Worm (Caenorhabditis elegans): ENCODE measurements around the gene ubc-22.

- TF ChIP-seq duxl-1 (tag; optimal IDR thresholded peaks at IDR 0.05; ENCODE audit: poor library complexity) (no peak), zip-11 (GFP tag; IDR thresholded peaks at IDR 0.05) (no peak), nhr-10 (tag; optimal IDR thresholded peaks at IDR 0.05) (no peak), lim-7 (GFP tag; IDR thresholded peaks at IDR 0.05) (no peak), saeg-2 (GFP tag; IDR thresholded peaks at IDR 0.05) (no peak), gei-8 (GFP tag; optimal IDR thresholded peaks at IDR 0.05) (no peak), ztf-7 (tag; optimal IDR thresholded peaks at IDR 0.05) (no peak), F44E2.7 (GFP tag; IDR thresholded peaks at IDR 0.05) (no peak), spr-1 (tag; optimal IDR thresholded peaks at IDR 0.05) (no peak)
Measured at ce11 chrX:8824437-8824836, 44.5 kb downstream of the ubc-22 start, which contains the start of gene ifd-1.
